Fruit fly (Drosophila melanogaster) whole organism, embryonic: ENCODE results near the gene CG14043.

Experiments used
- CG10979 ChIP-seq: fragments of 200-800 bp; sonication (Bioruptor generic); optimal IDR thresholded peaks from 2 replicates; lab custom pipeline; 2018; ENCODE audit warnings: missing biosample characterization, mild to moderate bottlenecking, missing genetic modification characterization, moderate library complexity
- CG12391 ChIP-seq: fragments of 200-800 bp; sonication (Bioruptor generic); optimal IDR thresholded peaks from 3 replicates; lab custom pipeline; 2018; ENCODE audit warnings: missing biosample characterization, mild to moderate bottlenecking, missing genetic modification characterization, moderate library complexity
- CG13287 ChIP-seq: fragments of 200-800 bp; sonication (Bioruptor generic); IDR thresholded peaks from 2 replicates; pipeline ENCODE4 v1.3.6; 2022; ENCODE audit warnings: missing biosample characterization, missing genetic modification characterization; ENCODE audit not compliant: partially characterized antibody
- CG18011 ChIP-seq: fragments of 200-800 bp; sonication (Bioruptor generic); optimal IDR thresholded peaks from 2 replicates; lab custom pipeline; 2017; ENCODE audit warnings: missing biosample characterization, missing genetic modification characterization, mild to moderate bottlenecking, moderate library complexity, missing genotype
- CG2120 ChIP-seq: fragments of 200-800 bp; sonication (Bioruptor generic); optimal IDR thresholded peaks from 3 replicates; lab custom pipeline; 2016; ENCODE audit warnings: missing biosample characterization, missing genetic modification characterization
- CG31441 ChIP-seq: fragments of 200-800 bp; sonication (Bioruptor generic); IDR thresholded peaks from 2 replicates; pipeline ENCODE4 v1.3.6; 2022; ENCODE audit warnings: missing biosample characterization, missing genetic modification characterization
- CG3281 ChIP-seq: fragments of 200-800 bp; sonication (Bioruptor generic); optimal IDR thresholded peaks from 3 replicates; lab custom pipeline; 2017; ENCODE audit warnings: missing biosample characterization, mild to moderate bottlenecking, missing genetic modification characterization
- CG34224 ChIP-seq: fragments of 200-800 bp; sonication (Bioruptor generic); IDR thresholded peaks from 3 replicates; pipeline ENCODE4 v1.3.6; 2022; ENCODE audit warnings: missing biosample characterization, missing genetic modification characterization; ENCODE audit not compliant: partially characterized antibody
- CG4328 ChIP-seq: fragments of 200-800 bp; sonication (Bioruptor generic); optimal IDR thresholded peaks from 3 replicates; lab custom pipeline; 2017; ENCODE audit warnings: missing biosample characterization, missing genetic modification reagents, missing genetic modification characterization
- CG4730 ChIP-seq: fragments of 200-800 bp; sonication (Bioruptor generic); IDR thresholded peaks from 2 replicates; pipeline ENCODE4 v1.3.6; 2022; ENCODE audit warnings: missing biosample characterization, missing genetic modification characterization
- CG6254 ChIP-seq: fragments of 200-800 bp; sonication (Bioruptor generic); optimal IDR thresholded peaks from 3 replicates; lab custom pipeline; 2017; ENCODE audit warnings: mild to moderate bottlenecking, missing biosample characterization, missing genetic modification reagents, missing genetic modification characterization
- CG7786 ChIP-seq: fragments of 200-800 bp; sonication (Bioruptor generic); optimal IDR thresholded peaks from 2 replicates; lab custom pipeline; 2016; ENCODE audit warnings: missing biosample characterization, missing genetic modification characterization
- CG9817 ChIP-seq: fragments of 200-800 bp; sonication (Bioruptor generic); optimal IDR thresholded peaks from 2 replicates; lab custom pipeline; 2018; ENCODE audit warnings: missing biosample characterization, mild to moderate bottlenecking, missing genetic modification characterization, moderate library complexity
- Dek ChIP-seq: fragments of 200-800 bp; sonication (Bioruptor generic); optimal IDR thresholded peaks from 3 replicates; lab custom pipeline; 2019; ENCODE audit warnings: missing biosample characterization, mild to moderate bottlenecking, missing genetic modification characterization, moderate library complexity
- Dp ChIP-seq: fragments of 200-800 bp; sonication (Bioruptor generic); optimal IDR thresholded peaks from 2 replicates; lab custom pipeline; 2018; ENCODE audit warnings: missing biosample characterization, mild to moderate bottlenecking, missing genetic modification characterization, moderate library complexity
- E2f2 ChIP-seq: fragments of 200-800 bp; sonication (Bioruptor generic); IDR thresholded peaks from 2 replicates; pipeline ENCODE4 v1.3.6; 2022; ENCODE audit warnings: missing biosample characterization, missing genetic modification characterization
- Fer2 ChIP-seq: fragments of 200-800 bp; sonication (Bioruptor generic); optimal IDR thresholded peaks from 2 replicates; lab custom pipeline; 2018; ENCODE audit warnings: missing biosample characterization, mild to moderate bottlenecking, missing genetic modification characterization, moderate library complexity
- Fer3 ChIP-seq: fragments of 200-800 bp; sonication (Bioruptor generic); optimal IDR thresholded peaks from 2 replicates; lab custom pipeline; 2018; ENCODE audit warnings: missing biosample characterization, mild to moderate bottlenecking, missing genetic modification characterization, moderate library complexity
- HLHmδ ChIP-seq: fragments of 200-800 bp; sonication (Bioruptor generic); optimal IDR thresholded peaks from 2 replicates; lab custom pipeline; 2018; ENCODE audit warnings: missing biosample characterization, mild to moderate bottlenecking, missing genetic modification characterization, moderate library complexity
- Hsf ChIP-seq: fragments of 200-800 bp; sonication (Bioruptor generic); optimal IDR thresholded peaks from 3 replicates; lab custom pipeline; 2016; ENCODE audit warnings: missing biosample characterization, missing genetic modification characterization
- Jarid2 ChIP-seq: fragments of 200-800 bp; sonication (Bioruptor generic); optimal IDR thresholded peaks from 3 replicates; lab custom pipeline; 2017; ENCODE audit warnings: mild to moderate bottlenecking, missing biosample characterization, missing genetic modification reagents, missing genetic modification characterization
- MBD-R2 ChIP-seq: fragments of 200-800 bp; sonication (Bioruptor generic); IDR thresholded peaks from 2 replicates; pipeline ENCODE4 v1.3.6; 2022; ENCODE audit warnings: missing biosample characterization, missing genetic modification characterization
- Med ChIP-seq: fragments of 200-800 bp; sonication (Bioruptor generic); peaks from one replicate; lab custom pipeline; 2016; ENCODE audit warnings: missing biosample characterization, missing genetic modification characterization, mild to moderate bottlenecking, inconsistent platforms, moderate library complexity
- NC2α ChIP-seq: fragments of 200-800 bp; sonication (Bioruptor generic); optimal IDR thresholded peaks from 2 replicates; lab custom pipeline; 2016; ENCODE audit warnings: missing biosample characterization, missing genetic modification characterization
- NK7.1 ChIP-seq: fragments of 200-800 bp; sonication (Bioruptor generic); optimal IDR thresholded peaks from 3 replicates; lab custom pipeline; 2016; ENCODE audit warnings: missing biosample characterization, missing genetic modification characterization
- Nf-YC ChIP-seq: fragments of 200-800 bp; optimal IDR thresholded peaks from 3 replicates; lab custom pipeline; 2019; ENCODE audit warnings: missing biosample characterization, mild to moderate bottlenecking, missing genetic modification characterization, moderate library complexity
- Ptx1 ChIP-seq: fragments of 200-800 bp; sonication (Bioruptor generic); IDR thresholded peaks from 2 replicates; pipeline ENCODE4 v1.3.6; 2022; ENCODE audit warnings: missing biosample characterization, missing genetic modification characterization
- chif ChIP-seq, 2 experiments: fragments of 200-800 bp; sonication (Bioruptor generic); optimal IDR thresholded peaks; 3 replicates each; lab custom pipeline; 2016; ENCODE audit warnings: missing biosample characterization in 2 of 2, missing genetic modification characterization in 2 of 2
- chinmo ChIP-seq: fragments of 200-800 bp; sonication (Bioruptor generic); IDR thresholded peaks from 4 replicates; pipeline ENCODE4 v1.3.6; 2022; ENCODE audit warnings: missing biosample characterization, missing genetic modification characterization; ENCODE audit not compliant: partially characterized antibody
- crp ChIP-seq, 2 experiments: fragments of 200-800 bp; sonication (Bioruptor generic); optimal IDR thresholded peaks; 2 replicates in 1 of 2; 3 replicates in 1 of 2; lab custom pipeline; 2017; ENCODE audit warnings: missing biosample characterization in 2 of 2, missing genetic modification characterization in 2 of 2, mild to moderate bottlenecking in 1 of 2, moderate library complexity in 1 of 2
- fd64A ChIP-seq: fragments of 200-800 bp; sonication (Bioruptor generic); optimal IDR thresholded peaks from 3 replicates; lab custom pipeline; 2018; ENCODE audit warnings: missing biosample characterization, mild to moderate bottlenecking, missing genetic modification characterization
- ftz-f1 ChIP-seq: fragments of 200-800 bp; sonication (Bioruptor generic); optimal IDR thresholded peaks from 2 replicates; lab custom pipeline; 2016; ENCODE audit warnings: missing biosample characterization, missing genetic modification characterization
- gcm ChIP-seq: fragments of 200-800 bp; sonication (Bioruptor generic); optimal IDR thresholded peaks from 2 replicates; lab custom pipeline; 2019; ENCODE audit warnings: missing biosample characterization, mild to moderate bottlenecking, missing genetic modification characterization, moderate library complexity
- grn ChIP-seq: fragments of 200-800 bp; sonication (Bioruptor generic); optimal IDR thresholded peaks from 3 replicates; lab custom pipeline; 2017; ENCODE audit warnings: missing biosample characterization, missing genetic modification characterization
- hbn ChIP-seq: fragments of 200-800 bp; sonication (Bioruptor generic); IDR thresholded peaks from 2 replicates; pipeline ENCODE4 v1.3.6; 2022; ENCODE audit warnings: missing biosample characterization, missing genetic modification characterization; ENCODE audit not compliant: partially characterized antibody
- hth ChIP-seq: fragments of >200 bp; optimal IDR thresholded peaks from 2 replicates; lab custom pipeline; 2017; ENCODE audit warnings: inconsistent platforms
- insv ChIP-seq, 2 experiments: fragments of 200-800 bp; sonication (Bioruptor generic); optimal IDR thresholded peaks; 3 replicates each; lab custom pipeline; 2016 to 2018; ENCODE audit warnings: missing biosample characterization in 2 of 2, missing genetic modification characterization in 2 of 2
- kay ChIP-seq: fragments of 200-800 bp; sonication (Bioruptor generic); optimal IDR thresholded peaks from 2 replicates; lab custom pipeline; 2016; ENCODE audit warnings: missing biosample characterization, missing genetic modification characterization
- nom ChIP-seq: fragments of 200-800 bp; sonication (Bioruptor generic); optimal IDR thresholded peaks from 2 replicates; lab custom pipeline; 2017; ENCODE audit warnings: missing biosample characterization, missing genetic modification characterization, mild to moderate bottlenecking, moderate library complexity, missing genetic modification reagents
- pzg ChIP-seq: fragments of 200-800 bp; sonication (Bioruptor generic); optimal IDR thresholded peaks from 3 replicates; lab custom pipeline; 2018; ENCODE audit warnings: missing biosample characterization, mild to moderate bottlenecking, missing genetic modification characterization, moderate library complexity
- ranshi ChIP-seq: fragments of 200-800 bp; sonication (Bioruptor generic); IDR thresholded peaks from 2 replicates; pipeline ENCODE4 v1.3.6; 2022; ENCODE audit warnings: missing biosample characterization, missing genetic modification characterization
- run ChIP-seq: fragments of 200-800 bp; sonication (Bioruptor generic); optimal IDR thresholded peaks from 3 replicates; lab custom pipeline; 2018; ENCODE audit warnings: missing biosample characterization, mild to moderate bottlenecking, missing genetic modification characterization
- slbo ChIP-seq: fragments of 200-800 bp; sonication (Bioruptor generic); IDR thresholded peaks from 2 replicates; pipeline ENCODE4 v1.3.6; 2022; ENCODE audit warnings: missing biosample characterization, missing genetic modification characterization
- stwl ChIP-seq: fragments of 200-800 bp; sonication (Bioruptor generic); optimal IDR thresholded peaks from 3 replicates; lab custom pipeline; 2018; ENCODE audit warnings: missing biosample characterization, mild to moderate bottlenecking, missing genetic modification characterization, moderate library complexity
- wek ChIP-seq: fragments of 200-800 bp; sonication (Bioruptor generic); optimal IDR thresholded peaks from 3 replicates; lab custom pipeline; 2018; ENCODE audit warnings: missing biosample characterization, mild to moderate bottlenecking, missing genetic modification characterization, moderate library complexity

Gene CG14043

DNA sequence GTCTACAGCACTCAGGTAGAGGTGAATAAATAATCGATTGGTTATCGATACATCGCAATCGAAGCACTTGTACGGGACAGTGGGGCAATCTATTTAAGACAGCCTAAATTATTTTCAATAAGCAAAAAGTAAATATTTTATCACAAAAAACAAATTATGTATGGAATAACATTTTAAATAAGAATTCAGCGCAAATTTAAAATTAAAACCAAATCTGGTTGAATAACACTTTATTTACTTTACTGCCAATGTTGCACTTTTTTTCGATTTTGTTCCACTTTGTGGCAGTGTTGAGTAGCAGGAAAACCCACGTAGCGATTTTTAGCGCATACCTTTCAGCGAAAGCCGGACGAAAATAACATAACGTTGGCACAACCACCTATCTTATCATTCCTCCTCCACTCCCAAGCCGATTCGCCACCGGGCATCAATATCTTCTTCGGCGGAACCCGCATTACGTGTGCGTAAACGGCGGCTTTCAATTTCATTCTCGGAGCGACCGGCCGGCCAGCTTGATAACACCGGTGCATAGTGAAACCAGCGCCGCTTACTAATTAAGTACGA, 5.6 kb downstream of the CG14043 start, which contains the start of the genes Gmd and CG3792 (continued):
- peak; percentile 91 for TF ChIP-seq Dek (tag; lab: Kevin White, UChicago)
- peak; percentile 93 for TF ChIP-seq CG7786 (GFP tag; lab: Kevin White, UChicago)
- no peak for TF ChIP-seq Jarid2 (GFP tag; lab: Kevin White, UChicago)
- TF ChIP-seq hbn = peak; percentile 81
- TF ChIP-seq run (tag; lab: Kevin White, UChicago) = peak; percentile 80
- peak; percentile 97 for TF ChIP-seq ranshi (GFP tag; lab: Robert Waterston, UW)
- TF ChIP-seq Ptx1 (GFP tag; lab: Robert Waterston, UW) = peak; percentile 98
- peak in 1 of 2 experiments; percentile 77 for TF ChIP-seq insv (GFP tag; optimal IDR thresholded peaks at IDR 0.05; lab: Kevin White, UChicago)
- peak; percentile 92 for TF ChIP-seq CG9817 (tag; lab: Kevin White, UChicago)
- TF ChIP-seq hth (lab: Kevin White, UChicago) = no peak

- TF ChIP-seq crp (GFP tag; optimal IDR thresholded peaks at IDR 0.05; lab: Kevin White, UChicago) = peak in 1 of 2 experiments; percentile 83
- peak; percentile 88 for TF ChIP-seq E2f2 (GFP tag; lab: Robert Waterston, UW)
- peak; percentile 17 for TF ChIP-seq CG18011 (GFP tag; lab: Kevin White, UChicago)
- no peak for TF ChIP-seq CG2120 (GFP tag; lab: Kevin White, UChicago)
- no peak for TF ChIP-seq grn (GFP tag; lab: Kevin White, UChicago)
- TF ChIP-seq Med (GFP tag; lab: Kevin White, UChicago) = peak; percentile 25
- peak; percentile 52 for TF ChIP-seq MBD-R2
- TF ChIP-seq Fer2 (tag; lab: Kevin White, UChicago) = no peak
- no peak for TF ChIP-seq CG34224 (GFP tag; lab: Robert Waterston, UW)
- TF ChIP-seq pzg (GFP tag; lab: Kevin White, UChicago) = peak; percentile 8
- peak; percentile 16; the same call in 1 of the 2 replicates for TF ChIP-seq CG13287 (GFP tag; lab: Robert Waterston, UW)
- no peak for TF ChIP-seq NK7.1 (GFP tag; lab: Kevin White, UChicago)
- 0 out of 4 replicates have a peak, but pooled peaks have one; percentile 64 for TF ChIP-seq chinmo (GFP tag; lab: Robert Waterston, UW)
- peak; percentile 97 for TF ChIP-seq CG6254 (GFP tag; lab: Kevin White, UChicago)
- TF ChIP-seq CG12391 (tag; lab: Kevin White, UChicago) = no peak
- TF ChIP-seq CG3281 (GFP tag; lab: Kevin White, UChicago) = peak; percentile 83
- peak; percentile 77 for TF ChIP-seq Dp (GFP tag; lab: Kevin White, UChicago)
Measured at dm6 chr2L:4979138-4979537, 7.6 kb downstream of the CG14043 start, which contains the start of gene CG8891. Gene CG8891 (minus strand): TSS chr2L:4979379.

- peak; percentile 94 for TF ChIP-seq gcm (GFP tag; lab: Kevin White, UChicago)
- peak; percentile 97 for TF ChIP-seq Fer3 (tag; lab: Kevin White, UChicago)
- TF ChIP-seq Hsf (GFP tag; lab: Kevin White, UChicago) = peak; percentile 99
- peak; percentile 95 for TF ChIP-seq CG4730 (GFP tag; lab: Robert Waterston, UW)
- TF ChIP-seq nom (GFP tag; lab: Kevin White, UChicago) = peak; percentile 88
- TF ChIP-seq fd64A (GFP tag; lab: Kevin White, UChicago) = peak; percentile 77
- peak; percentile 98 for TF ChIP-seq slbo
- peak; percentile 92 for TF ChIP-seq Nf-YC
- TF ChIP-seq stwl (tag; lab: Kevin White, UChicago) = peak; percentile 89
- TF ChIP-seq CG10979 = peak; percentile 95
- TF ChIP-seq CG34224 (GFP tag; lab: Robert Waterston, UW) = no peak
- TF ChIP-seq ftz-f1 (GFP tag; lab: Kevin White, UChicago) = peak; percentile 92
- peak; percentile 80 for TF ChIP-seq NC2α (GFP tag; lab: Kevin White, UChicago)
- TF ChIP-seq CG4328 (GFP tag; lab: Kevin White, UChicago) = peak; percentile 97
- TF ChIP-seq chif (GFP tag; optimal IDR thresholded peaks at IDR 0.05; lab: Kevin White, UChicago) = peak; percentile 97
- peak; percentile 96 for TF ChIP-seq kay (GFP tag; lab: Kevin White, UChicago)
- TF ChIP-seq HLHmδ (GFP tag; lab: Kevin White, UChicago) = no peak
- peak; percentile 65 for TF ChIP-seq wek (GFP tag; lab: Kevin White, UChicago)
- peak; percentile 96 for TF ChIP-seq CG31441
Measured at dm6 chr2L:4981278-4981966, 9.9 kb downstream of the CG14043 start, which contains the start of the genes CG8892 and CG34126. Gene CG8892 (minus strand): TSS chr2L:4981592. Gene CG34126 (plus strand): TSS chr2L:4981614.
